Fruit fly (Drosophila melanogaster): ENCODE measurements around the gene CG31097.

Gene CG31097

dm6 chr3R:25308228-25308627 is 10.7 kb upstream of the CG31097 start, which contains the start of gene CG10550:
Gene CG10550 (minus strand): TSS chr3R:25308391.
- TF ChIP-seq Med (GFP tag) = peak; percentile 11
- TF ChIP-seq Asciz (GFP tag; optimal IDR thresholded peaks at IDR 0.05) = no peak
- TF ChIP-seq ind (GFP tag; optimal IDR thresholded peaks at IDR 0.05) = no peak
- no peak for TF ChIP-seq peb (GFP tag; IDR thresholded peaks at IDR 0.05)
- no peak for TF ChIP-seq pfk (GFP tag; optimal IDR thresholded peaks at IDR 0.05)
- TF ChIP-seq CG13287 (GFP tag; IDR thresholded peaks at IDR 0.05; ENCODE audit: partially characterized antibody) = peak; percentile 20; the same call in 1 of the 2 replicates
- peak; percentile 43 for TF ChIP-seq sd (tag; optimal IDR thresholded peaks at IDR 0.05)
- no peak for TF ChIP-seq grn (GFP tag; optimal IDR thresholded peaks at IDR 0.05)
- TF ChIP-seq CG15073 (GFP tag; optimal IDR thresholded peaks at IDR 0.05) = no peak
- no peak for TF ChIP-seq crc (GFP tag; optimal IDR thresholded peaks at IDR 0.05)
- TF ChIP-seq CG9932 (GFP tag; IDR thresholded peaks at IDR 0.05) = no peak
- peak; percentile 41 for TF ChIP-seq exex (tag; optimal IDR thresholded peaks at IDR 0.05)
- no peak for TF ChIP-seq rib (GFP tag; IDR thresholded peaks at IDR 0.05)
- no peak for TF ChIP-seq lmd (GFP tag; IDR thresholded peaks at IDR 0.05)
- no peak for TF ChIP-seq CG33213 (GFP tag; optimal IDR thresholded peaks at IDR 0.05)
- no peak for TF ChIP-seq BtbVII (GFP tag; optimal IDR thresholded peaks at IDR 0.05)
- no peak for TF ChIP-seq Atf-2 (GFP tag; optimal IDR thresholded peaks at IDR 0.05)
- no peak for TF ChIP-seq Doc2 (GFP tag; IDR thresholded peaks at IDR 0.05)
- no peak for TF ChIP-seq pho (GFP tag; optimal IDR thresholded peaks at IDR 0.05)
- TF ChIP-seq chinmo (GFP tag; IDR thresholded peaks at IDR 0.05; ENCODE audit: partially characterized antibody) = peak; percentile 87; the same call in 2 of the 4 replicates
- TF ChIP-seq sug (tag; optimal IDR thresholded peaks at IDR 0.05) = peak; percentile 38
- TF ChIP-seq PHDP (tag; optimal IDR thresholded peaks at IDR 0.05) = no peak
- TF ChIP-seq Trl (optimal IDR thresholded peaks at IDR 0.05) = no peak
- TF ChIP-seq Trl (GFP tag; optimal IDR thresholded peaks at IDR 0.05) = no peak
- no peak for TF ChIP-seq CG6791 (GFP tag; IDR thresholded peaks at IDR 0.05; ENCODE audit: partially characterized antibody)
- TF ChIP-seq HmgZ (tag; optimal IDR thresholded peaks at IDR 0.05) = no peak
- TF ChIP-seq shn (GFP tag; optimal IDR thresholded peaks at IDR 0.05) = no peak
- TF ChIP-seq CG9817 (tag; optimal IDR thresholded peaks at IDR 0.05) = no peak
- no peak for TF ChIP-seq CG2889 (GFP tag; IDR thresholded peaks at IDR 0.05)
- TF ChIP-seq tio (GFP tag; optimal IDR thresholded peaks at IDR 0.05) = no peak
- peak; percentile 46 for TF ChIP-seq Jarid2 (GFP tag; optimal IDR thresholded peaks at IDR 0.05)
- TF ChIP-seq lab (GFP tag; optimal IDR thresholded peaks at IDR 0.05) = peak; percentile 2
- TF ChIP-seq Hr78 (GFP tag; optimal IDR thresholded peaks at IDR 0.05) = peak in 1 of 2 experiments; percentile 63
- no peak for TF ChIP-seq Fer3 (tag; optimal IDR thresholded peaks at IDR 0.05)
- no peak for TF ChIP-seq Sry-β (GFP tag; optimal IDR thresholded peaks at IDR 0.05)
- no peak for TF ChIP-seq corto (GFP tag; optimal IDR thresholded peaks at IDR 0.05)
- no peak for TF ChIP-seq CG17359 (tag; optimal IDR thresholded peaks at IDR 0.05)
- TF ChIP-seq CG12769 (tag; optimal IDR thresholded peaks at IDR 0.05) = peak; percentile 51
- TF ChIP-seq Scr (GFP tag; IDR thresholded peaks at IDR 0.05; ENCODE audit: partially characterized antibody) = no peak
- TF ChIP-seq Dip3 (GFP tag; optimal IDR thresholded peaks at IDR 0.05) = no peak
- TF ChIP-seq dimm (GFP tag; IDR thresholded peaks at IDR 0.05) = no peak
- peak; percentile 37 for TF ChIP-seq CG13894 (tag; optimal IDR thresholded peaks at IDR 0.05)
- TF ChIP-seq CG8944 (GFP tag; optimal IDR thresholded peaks at IDR 0.05) = no peak
- peak; percentile 40; the same call in 1 of the 3 replicates for TF ChIP-seq CG2199 (GFP tag; IDR thresholded peaks at IDR 0.05)
- peak; percentile 61 for TF ChIP-seq cg (GFP tag; optimal IDR thresholded peaks at IDR 0.05)
- no peak for TF ChIP-seq CG34376 (GFP tag; optimal IDR thresholded peaks at IDR 0.05)
- no peak for TF ChIP-seq slp2 (GFP tag; optimal IDR thresholded peaks at IDR 0.05)
- TF ChIP-seq hb (GFP tag; IDR thresholded peaks at IDR 0.05; ENCODE audit: partially characterized antibody) = no peak
- peak; percentile 73 for TF ChIP-seq mirr (GFP tag; optimal IDR thresholded peaks at IDR 0.05)
- no peak for TF ChIP-seq Hsf (GFP tag; optimal IDR thresholded peaks at IDR 0.05)
- TF ChIP-seq Xrp1 (GFP tag; IDR thresholded peaks at IDR 0.05) = no peak
